Worm (Caenorhabditis elegans): ENCODE data around the gene F02E11.3.

F02E11.3 gene

DNA sequence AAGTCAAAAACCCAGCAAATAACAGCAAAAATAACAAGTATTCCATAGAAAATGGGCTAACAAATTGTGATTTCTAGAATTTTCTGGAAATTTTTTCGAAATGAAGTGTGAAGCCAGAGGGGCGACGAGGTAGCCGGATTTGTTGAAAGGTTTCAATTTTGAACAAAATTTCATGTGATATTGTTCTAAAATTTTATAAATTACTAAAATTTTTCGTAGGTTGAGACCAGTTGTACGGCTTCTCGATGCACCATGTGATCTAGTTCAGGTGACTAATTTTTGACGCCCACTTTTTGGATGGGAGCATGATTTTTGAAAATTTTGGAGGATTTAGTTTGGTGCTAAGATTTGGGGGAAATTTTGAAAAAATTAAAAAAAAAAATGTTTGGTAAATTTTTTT, 15.6 kb downstream of the F02E11.3 start, which contains the start of gene gcy-19:
gcy-19 (minus strand) TSS at position 101 of the 400 bp plus-strand sequence.
- no peak for TF ChIP-seq B0310.2 (tag; optimal IDR thresholded peaks at IDR 0.05)
- TF ChIP-seq ceh-36 (tag; optimal IDR thresholded peaks at IDR 0.05): no peak
- TF ChIP-seq ama-1 (optimal IDR thresholded peaks at IDR 0.05): no peak
- TF ChIP-seq tbx-11 (GFP tag; IDR thresholded peaks at IDR 0.05): no peak
- TF ChIP-seq hmbx-1 (tag; optimal IDR thresholded peaks at IDR 0.05): no peak
- TF ChIP-seq ceh-13 (GFP tag; optimal IDR thresholded peaks at IDR 0.05): no peak
- no peak for TF ChIP-seq tra-4 (tag; optimal IDR thresholded peaks at IDR 0.05)
- no peak for TF ChIP-seq F13C5.2 (tag; optimal IDR thresholded peaks at IDR 0.05)
- TF ChIP-seq ets-7 (tag; optimal IDR thresholded peaks at IDR 0.05): no peak
- TF ChIP-seq hmg-4 (GFP tag; optimal IDR thresholded peaks at IDR 0.05): no peak
- no peak for TF ChIP-seq aly-1 (tag; optimal IDR thresholded peaks at IDR 0.05)
- TF ChIP-seq sea-1 (GFP tag; conservative IDR thresholded peaks at IDR 0.05): no peak
- no peak for TF ChIP-seq tbx-37 (GFP tag; conservative IDR thresholded peaks at IDR 0.05)

DNA sequence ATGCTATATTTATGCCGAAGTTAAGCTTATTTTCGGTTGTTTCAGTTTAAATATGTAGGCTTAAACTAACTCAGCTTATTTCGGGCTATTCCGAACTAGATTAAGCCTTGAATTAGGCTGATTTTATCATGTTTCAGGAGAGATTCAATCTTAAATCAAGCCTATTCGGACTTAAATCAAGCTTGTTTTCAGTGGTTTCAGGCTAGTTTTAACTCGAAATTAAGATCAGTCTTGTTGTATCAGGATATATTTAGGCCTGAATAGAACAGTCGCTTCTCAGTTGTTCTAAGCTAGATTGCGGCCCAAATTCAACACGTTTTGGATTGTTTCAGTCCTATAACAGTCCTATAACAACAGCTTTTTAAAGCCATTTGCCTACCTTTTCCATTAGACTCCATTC, 23.0 kb downstream of the F02E11.3 start:
- TF ChIP-seq B0310.2 (tag; optimal IDR thresholded peaks at IDR 0.05): no peak
- TF ChIP-seq ama-1 (optimal IDR thresholded peaks at IDR 0.05): no peak
- no peak for TF ChIP-seq aly-1 (tag; optimal IDR thresholded peaks at IDR 0.05)
- TF ChIP-seq ceh-13 (GFP tag; optimal IDR thresholded peaks at IDR 0.05): no peak
- TF ChIP-seq hmg-4 (GFP tag; optimal IDR thresholded peaks at IDR 0.05): no peak
- no peak for TF ChIP-seq tbx-11 (GFP tag; IDR thresholded peaks at IDR 0.05)
- no peak for TF ChIP-seq scrt-1 (GFP tag; IDR thresholded peaks at IDR 0.05)
- TF ChIP-seq tbx-37 (GFP tag; conservative IDR thresholded peaks at IDR 0.05): no peak
- no peak for TF ChIP-seq F13C5.2 (tag; optimal IDR thresholded peaks at IDR 0.05)
- TF ChIP-seq flt-1 (GFP tag; IDR thresholded peaks at IDR 0.05): no peak
- TF ChIP-seq tra-4 (tag; optimal IDR thresholded peaks at IDR 0.05): no peak
- TF ChIP-seq pes-1 (GFP tag; IDR thresholded peaks at IDR 0.05): no peak
- no peak for TF ChIP-seq hnd-1 (tag; optimal IDR thresholded peaks at IDR 0.05)
- no peak for TF ChIP-seq sea-1 (GFP tag; conservative IDR thresholded peaks at IDR 0.05)
- TF ChIP-seq hmbx-1 (tag; optimal IDR thresholded peaks at IDR 0.05): no peak
- no peak for TF ChIP-seq ceh-36 (tag; optimal IDR thresholded peaks at IDR 0.05)

DNA sequence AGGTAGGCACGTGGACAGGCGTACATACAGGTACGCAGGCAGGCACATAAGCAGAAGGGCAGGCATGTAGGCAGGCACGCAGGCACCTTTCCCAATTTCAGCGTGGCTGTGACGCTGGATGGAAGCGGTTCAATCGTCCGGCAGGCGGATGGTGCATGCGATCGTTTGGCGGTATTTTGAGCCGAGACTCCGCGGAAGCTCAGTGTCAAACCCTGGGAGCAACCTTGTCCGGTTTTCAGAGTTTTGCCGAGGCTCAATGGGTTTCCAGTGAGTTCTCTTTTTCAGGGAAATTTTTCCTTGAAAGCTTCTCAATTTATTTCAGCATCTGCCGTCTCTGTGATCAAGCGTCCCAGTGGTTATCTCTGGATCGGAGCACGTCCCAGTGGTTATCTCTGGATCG, 24.6 kb downstream of the F02E11.3 start:
- TF ChIP-seq F13C5.2 (tag; optimal IDR thresholded peaks at IDR 0.05): no peak
- TF ChIP-seq ceh-36 (tag; optimal IDR thresholded peaks at IDR 0.05): no peak
- no peak for TF ChIP-seq scrt-1 (GFP tag; IDR thresholded peaks at IDR 0.05)
- TF ChIP-seq hnd-1 (tag; optimal IDR thresholded peaks at IDR 0.05): no peak
- TF ChIP-seq pes-1 (GFP tag; IDR thresholded peaks at IDR 0.05): no peak
- no peak for TF ChIP-seq ets-7 (tag; optimal IDR thresholded peaks at IDR 0.05)
- no peak for TF ChIP-seq tbx-37 (GFP tag; conservative IDR thresholded peaks at IDR 0.05)
- no peak for TF ChIP-seq tbx-11 (GFP tag; IDR thresholded peaks at IDR 0.05)
- no peak for TF ChIP-seq hmbx-1 (tag; optimal IDR thresholded peaks at IDR 0.05)
- TF ChIP-seq tra-4 (tag; optimal IDR thresholded peaks at IDR 0.05): no peak
- TF ChIP-seq ama-1 (optimal IDR thresholded peaks at IDR 0.05): no peak
- TF ChIP-seq aly-1 (tag; optimal IDR thresholded peaks at IDR 0.05): no peak
- TF ChIP-seq hmg-4 (GFP tag; optimal IDR thresholded peaks at IDR 0.05): no peak
- TF ChIP-seq flt-1 (GFP tag; IDR thresholded peaks at IDR 0.05): no peak

- no peak for TF ChIP-seq B0310.2 (tag; optimal IDR thresholded peaks at IDR 0.05)
- TF ChIP-seq hnd-1 (tag; optimal IDR thresholded peaks at IDR 0.05): no peak
- TF ChIP-seq hmg-4 (GFP tag; optimal IDR thresholded peaks at IDR 0.05): no peak
- TF ChIP-seq ceh-36 (tag; optimal IDR thresholded peaks at IDR 0.05): no peak
- no peak for TF ChIP-seq pes-1 (GFP tag; IDR thresholded peaks at IDR 0.05)
- TF ChIP-seq tbx-11 (GFP tag; IDR thresholded peaks at IDR 0.05): no peak
- TF ChIP-seq flt-1 (GFP tag; IDR thresholded peaks at IDR 0.05): no peak
- no peak for TF ChIP-seq ceh-13 (GFP tag; optimal IDR thresholded peaks at IDR 0.05)
- no peak for TF ChIP-seq scrt-1 (GFP tag; IDR thresholded peaks at IDR 0.05)
- TF ChIP-seq tra-4 (tag; optimal IDR thresholded peaks at IDR 0.05): no peak
- no peak for TF ChIP-seq ama-1 (optimal IDR thresholded peaks at IDR 0.05)
- TF ChIP-seq aly-1 (tag; optimal IDR thresholded peaks at IDR 0.05): no peak
- no peak for TF ChIP-seq hmbx-1 (tag; optimal IDR thresholded peaks at IDR 0.05)
- TF ChIP-seq ets-7 (tag; optimal IDR thresholded peaks at IDR 0.05): no peak
Measured at ce11 chrII:3249406-3249805, 25.4 kb downstream of the F02E11.3 start, which contains the start of gene clec-124. clec-124 (plus strand) TSS chrII:3249706.

- TF ChIP-seq scrt-1 (GFP tag; IDR thresholded peaks at IDR 0.05): no peak
Measured at ce11 chrII:3248043-3248718, 26.6 kb downstream of the F02E11.3 start, which contains the start of the genes fbxc-50 and C17F4.2. fbxc-50 (minus strand) TSS chrII:3248123. C17F4.2 (plus strand) TSS chrII:3248668.

DNA sequence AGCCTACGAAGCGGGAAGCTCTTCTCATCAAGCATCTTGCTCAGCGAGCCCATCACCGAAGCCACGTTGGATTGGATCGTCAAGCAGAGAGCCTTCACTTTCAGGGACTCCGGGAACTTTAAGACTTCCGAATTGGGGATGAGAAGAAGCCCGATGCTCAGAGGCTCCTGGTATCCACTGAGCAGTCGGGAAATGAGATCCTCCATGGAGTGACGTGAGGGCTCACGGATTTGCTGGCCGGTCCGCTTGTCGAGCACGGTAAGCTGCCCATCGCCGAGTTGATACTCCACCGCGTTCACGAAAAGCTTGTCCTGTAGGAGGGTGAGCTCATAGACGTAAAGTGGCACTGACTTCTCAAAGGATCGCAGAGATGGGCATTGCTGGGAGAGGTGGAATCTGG, 27.3 kb downstream of the F02E11.3 start:
- TF ChIP-seq hnd-1 (tag; optimal IDR thresholded peaks at IDR 0.05) (no peak), scrt-1 (GFP tag; IDR thresholded peaks at IDR 0.05) (no peak), ets-7 (tag; optimal IDR thresholded peaks at IDR 0.05) (no peak), F13C5.2 (tag; optimal IDR thresholded peaks at IDR 0.05) (no peak), hmbx-1 (tag; optimal IDR thresholded peaks at IDR 0.05) (no peak), tbx-11 (GFP tag; IDR thresholded peaks at IDR 0.05) (no peak), ama-1 (optimal IDR thresholded peaks at IDR 0.05) (no peak), hmg-4 (GFP tag; optimal IDR thresholded peaks at IDR 0.05) (no peak), aly-1 (tag; optimal IDR thresholded peaks at IDR 0.05) (no peak), tra-4 (tag; optimal IDR thresholded peaks at IDR 0.05) (no peak), ceh-13 (GFP tag; optimal IDR thresholded peaks at IDR 0.05) (no peak), sea-1 (GFP tag; conservative IDR thresholded peaks at IDR 0.05) (no peak), flt-1 (GFP tag; IDR thresholded peaks at IDR 0.05) (no peak)

DNA sequence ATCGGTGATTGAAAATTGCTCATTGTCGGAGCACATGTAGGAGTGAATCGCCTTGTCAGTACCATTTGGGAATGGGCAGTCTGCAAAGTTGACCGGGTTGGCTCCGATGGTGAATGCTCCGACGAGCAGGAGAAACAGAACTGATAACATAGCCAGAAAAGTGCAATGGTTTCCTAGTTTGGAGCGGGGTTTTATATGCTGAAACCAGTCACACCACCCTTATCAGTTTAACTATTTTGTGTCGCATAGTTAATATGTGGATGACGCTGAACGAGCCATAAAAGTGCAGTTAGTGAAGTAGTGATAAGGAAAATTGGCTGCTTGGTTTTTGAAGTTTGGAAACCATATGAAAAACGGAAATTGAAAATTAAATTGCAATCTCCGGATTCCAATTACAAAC, 29.0 kb downstream of the F02E11.3 start, which contains the start of gene C17F4.7:
C17F4.7 (minus strand) TSS at position 180 of the 400 bp plus-strand sequence.
- TF ChIP-seq aly-1 (tag; optimal IDR thresholded peaks at IDR 0.05) (no peak), pes-1 (GFP tag; IDR thresholded peaks at IDR 0.05) (no peak), flt-1 (GFP tag; IDR thresholded peaks at IDR 0.05) (no peak), tra-4 (tag; optimal IDR thresholded peaks at IDR 0.05) (no peak)
